Worm (Caenorhabditis elegans) whole organism, L2 larva: ENCODE measurements around the gene B0403.6.
A peak's percentile ranks its signal among the peaks of the same experiment; 100 is the strongest.

Experiments used
- C34F6.9 ChIP-seq: fragments of 150-350 bp; optimal IDR thresholded peaks from 2 replicates; lab custom pipeline; 2014; ENCODE audit warnings: missing biosample characterization, missing genetic modification characterization
- Y55F3AM.14 ChIP-seq: fragments of 200-800 bp; sonication (Bioruptor generic); optimal IDR thresholded peaks from 2 replicates; lab custom pipeline; 2018; ENCODE audit warnings: mild to moderate bottlenecking, missing genetic modification characterization, missing compliant biosample characterization
- ama-1 ChIP-seq: fragments of 150-350 bp; optimal IDR thresholded peaks from 2 replicates; lab custom pipeline; 2018; ENCODE audit warnings: inconsistent platforms
- blmp-1 ChIP-seq: sonication (generic microtip); optimal IDR thresholded peaks from 2 replicates; lab custom pipeline; 2017; ENCODE audit warnings: missing genetic modification characterization, mild to moderate bottlenecking, missing compliant biosample characterization, antibody characterized with exemption, moderate library complexity; ENCODE audit not compliant: insufficient read depth
- ceh-16 ChIP-seq: fragments of 150-350 bp; optimal IDR thresholded peaks from 2 replicates; lab custom pipeline; 2014; ENCODE audit warnings: missing biosample characterization, missing genetic modification characterization
- ceh-82 ChIP-seq: fragments of 150-350 bp; optimal IDR thresholded peaks from 2 replicates; lab custom pipeline; 2014; ENCODE audit warnings: missing biosample characterization, missing genetic modification characterization
- crh-2 ChIP-seq: sonication (generic microtip); optimal IDR thresholded peaks from 2 replicates; lab custom pipeline; 2017; ENCODE audit warnings: missing biosample characterization, missing genetic modification characterization
- dmd-4 ChIP-seq: sonication (generic microtip); optimal IDR thresholded peaks from 2 replicates; lab custom pipeline; 2017; ENCODE audit warnings: missing biosample characterization, missing genetic modification characterization
- egl-27 ChIP-seq: sonication (generic microtip); optimal IDR thresholded peaks from 3 replicates; lab custom pipeline; 2017; ENCODE audit warnings: missing biosample characterization, missing genetic modification reagents, missing genetic modification characterization
- elt-1 ChIP-seq: fragments of 150-350 bp; optimal IDR thresholded peaks from 2 replicates; lab custom pipeline; 2014; ENCODE audit warnings: missing biosample characterization, missing genetic modification characterization
- elt-3 ChIP-seq: sonication (generic microtip); optimal IDR thresholded peaks from 2 replicates; lab custom pipeline; 2017; ENCODE audit warnings: missing biosample characterization, missing genetic modification characterization
- fos-1 ChIP-seq: fragments of 150-350 bp; optimal IDR thresholded peaks from 2 replicates; lab custom pipeline; 2014; ENCODE audit warnings: missing biosample characterization, missing genetic modification characterization
- gmeb-1 ChIP-seq: fragments of 150-350 bp; optimal IDR thresholded peaks from 2 replicates; lab custom pipeline; 2014; ENCODE audit warnings: missing biosample characterization, missing genetic modification characterization
- lin-39 ChIP-seq: fragments of 150-350 bp; optimal IDR thresholded peaks from 2 replicates; lab custom pipeline; 2014; ENCODE audit warnings: missing biosample characterization, missing genetic modification reagents, missing genetic modification characterization
- lsy-2 ChIP-seq, 2 experiments: fragments of 150-350 bp in 1 of 2; sonication (generic microtip) in 1 of 2; optimal IDR thresholded peaks; 2 replicates each; lab custom pipeline; 2014 to 2017; ENCODE audit warnings: missing biosample characterization in 2 of 2, missing genetic modification characterization in 2 of 2
- mab-5 ChIP-seq: fragments of 150-350 bp; optimal IDR thresholded peaks from 2 replicates; lab custom pipeline; 2014; ENCODE audit warnings: missing biosample characterization, missing genetic modification characterization
- mbf-1 ChIP-seq: sonication (generic microtip); optimal IDR thresholded peaks from 2 replicates; lab custom pipeline; 2017; ENCODE audit warnings: missing biosample characterization, missing genetic modification characterization
- mdl-1 ChIP-seq, 2 experiments: fragments of 150-350 bp in 1 of 2; sonication (generic microtip) in 1 of 2; optimal IDR thresholded peaks; 2 replicates each; lab custom pipeline; 2017; ENCODE audit warnings: missing biosample characterization in 2 of 2, missing genetic modification characterization in 2 of 2
- nhr-10 ChIP-seq: sonication (generic microtip); optimal IDR thresholded peaks from 2 replicates; lab custom pipeline; 2017; ENCODE audit warnings: missing biosample characterization, missing genetic modification characterization
- nhr-11 ChIP-seq: fragments of 150-350 bp; optimal IDR thresholded peaks from 2 replicates; lab custom pipeline; 2014; ENCODE audit warnings: missing biosample characterization, missing genetic modification characterization
- nhr-12 ChIP-seq: fragments of 150-350 bp; optimal IDR thresholded peaks from 2 replicates; lab custom pipeline; 2014; ENCODE audit warnings: missing biosample characterization, missing genetic modification characterization
- nhr-129 ChIP-seq: fragments of 150-350 bp; optimal IDR thresholded peaks from 2 replicates; lab custom pipeline; 2014; ENCODE audit warnings: missing biosample characterization, missing genetic modification characterization
- nhr-21 ChIP-seq: fragments of 150-350 bp; optimal IDR thresholded peaks from 2 replicates; lab custom pipeline; 2014; ENCODE audit warnings: missing biosample characterization, missing genetic modification characterization
- nhr-23 ChIP-seq: fragments of 150-350 bp; optimal IDR thresholded peaks from 2 replicates; lab custom pipeline; 2014; ENCODE audit warnings: missing biosample characterization, missing genetic modification reagents, missing genetic modification characterization
- nhr-237 ChIP-seq: fragments of 150-350 bp; optimal IDR thresholded peaks from 2 replicates; lab custom pipeline; 2014; ENCODE audit warnings: missing biosample characterization, missing genetic modification characterization
- nhr-25 ChIP-seq: fragments of 150-350 bp; sonication (generic microtip); optimal IDR thresholded peaks from 3 replicates; lab custom pipeline; 2014; ENCODE audit warnings: missing biosample characterization, missing genetic modification characterization
- peb-1 ChIP-seq: fragments of 150-350 bp; optimal IDR thresholded peaks from 2 replicates; lab custom pipeline; 2014; ENCODE audit warnings: missing biosample characterization, missing genetic modification characterization
- skn-1 ChIP-seq: sonication (generic microtip); optimal IDR thresholded peaks from 2 replicates; lab custom pipeline; 2017; ENCODE audit warnings: missing biosample characterization, missing genetic modification characterization
- sma-9 ChIP-seq, 2 experiments: fragments of 150-350 bp in 1 of 2; sonication (generic microtip) in 1 of 2; optimal IDR thresholded peaks; 2 replicates each; lab custom pipeline; 2014 to 2016; ENCODE audit warnings: missing genetic modification characterization in 2 of 2, mild to moderate bottlenecking in 1 of 2, missing biosample characterization in 1 of 2, missing compliant biosample characterization in 1 of 2, missing genetic modification reagents in 1 of 2, moderate library complexity in 1 of 2
- snpc-4 ChIP-seq: fragments of 150-350 bp; optimal IDR thresholded peaks from 2 replicates; lab custom pipeline; 2014; ENCODE audit warnings: missing biosample characterization, missing genetic modification characterization
- unc-55 ChIP-seq: fragments of 150-350 bp; sonication (generic microtip); optimal IDR thresholded peaks from 3 replicates; lab custom pipeline; 2014; ENCODE audit warnings: missing biosample characterization, missing genetic modification reagents, missing genetic modification characterization
- unc-62 ChIP-seq: fragments of 150-350 bp; optimal IDR thresholded peaks from 2 replicates; lab custom pipeline; 2014; ENCODE audit warnings: missing biosample characterization, missing genetic modification reagents, missing genetic modification characterization
- ztf-1 ChIP-seq: fragments of 200-800 bp; sonication (Bioruptor generic); conservative IDR thresholded peaks from 2 replicates; pipeline ENCODE4 v1.3.6; 2022; ENCODE audit warnings: missing genetic modification characterization, missing compliant biosample characterization
- ztf-11 ChIP-seq: sonication (generic microtip); optimal IDR thresholded peaks from 2 replicates; lab custom pipeline; 2017; ENCODE audit warnings: missing biosample characterization, missing genetic modification characterization

B0403.6 gene

ce11 chrX:7075250-7075649 is at the start of gene B0403.6:
Gene B0403.6 (minus strand): TSS chrX:7075350.
- TF ChIP-seq nhr-12 (tag; lab: Kevin White, UChicago), result no peak
- TF ChIP-seq sma-9 (GFP tag; optimal IDR thresholded peaks at IDR 0.05; lab: Kevin White, UChicago), result no peak
- TF ChIP-seq sma-9 (tag; optimal IDR thresholded peaks at IDR 0.05; lab: Kevin White, UChicago), result no peak
- TF ChIP-seq elt-1 (tag; lab: Kevin White, UChicago), result no peak
- TF ChIP-seq ztf-11 (tag; lab: Kevin White, UChicago), result no peak
- no peak for TF ChIP-seq gmeb-1 (tag; lab: Kevin White, UChicago)
- TF ChIP-seq mdl-1 (tag; optimal IDR thresholded peaks at IDR 0.05; lab: Kevin White, UChicago), result no peak
- no peak for TF ChIP-seq elt-3 (tag; lab: Kevin White, UChicago)
- TF ChIP-seq ztf-1, result no peak
- TF ChIP-seq, all 48 proteins: peak for 0

- TF ChIP-seq mab-5, result no peak
- no peak for TF ChIP-seq C34F6.9 (tag; lab: Kevin White, UChicago)
- peak; percentile 9 for TF ChIP-seq crh-2 (tag; lab: Kevin White, UChicago)
- TF ChIP-seq skn-1, result peak; percentile 3
- TF ChIP-seq fos-1 (tag; lab: Kevin White, UChicago), result peak; percentile 67
- TF ChIP-seq, all 48 proteins: peak for 3
Measured at ce11 chrX:7124044-7124443, 48.9 kb upstream of the B0403.6 start.

- TF ChIP-seq nhr-25 (tag; lab: Kevin White, UChicago), result no peak
- TF ChIP-seq dmd-4, result no peak
- no peak for TF ChIP-seq ama-1 (lab: Kevin White, UChicago)
- TF ChIP-seq mbf-1, result no peak
- no peak for TF ChIP-seq fos-1 (tag; lab: Kevin White, UChicago)
- TF ChIP-seq unc-62 (GFP tag; lab: Kevin White, UChicago), result no peak
- no peak for TF ChIP-seq unc-55 (GFP tag; lab: Kevin White, UChicago)
- no peak for TF ChIP-seq nhr-129
- no peak for TF ChIP-seq mab-5
- TF ChIP-seq ztf-11 (tag; lab: Kevin White, UChicago), result no peak
- TF ChIP-seq nhr-11 (tag; lab: Kevin White, UChicago), result no peak
- TF ChIP-seq elt-3 (tag; lab: Kevin White, UChicago), result no peak
- no peak for TF ChIP-seq blmp-1 (tag; lab: Kevin White, UChicago)
- TF ChIP-seq elt-1 (tag; lab: Kevin White, UChicago), result no peak
- no peak for TF ChIP-seq nhr-10 (tag; lab: Kevin White, UChicago)
- TF ChIP-seq peb-1 (tag; lab: Kevin White, UChicago), result no peak
- no peak for TF ChIP-seq ceh-82 (tag; lab: Kevin White, UChicago)
Measured at ce11 chrX:7122655-7123054, 47.5 kb upstream of the B0403.6 start.

ce11 chrX:7116896-7117295 is 41.7 kb upstream of the B0403.6 start, which contains the start of gene hen-1:
Gene hen-1 (minus strand): TSS chrX:7116996.
- TF ChIP-seq nhr-237 (tag; lab: Kevin White, UChicago) (no peak), nhr-21 (tag; lab: Kevin White, UChicago) (no peak), dmd-4 (no peak), unc-55 (GFP tag; lab: Kevin White, UChicago) (no peak), lin-39 (tag; lab: Kevin White, UChicago) (no peak)
- TF ChIP-seq, all 48 proteins: peak for 0

ce11 chrX:7112589-7112988 is 37.4 kb upstream of the B0403.6 start, which contains the start of gene C36B7.1:
Gene C36B7.1 (plus strand): TSS chrX:7112889.
- TF ChIP-seq mdl-1 (tag; optimal IDR thresholded peaks at IDR 0.05; lab: Kevin White, UChicago), result no peak
- no peak for TF ChIP-seq nhr-11 (tag; lab: Kevin White, UChicago)
- no peak for TF ChIP-seq ceh-16 (tag; lab: Kevin White, UChicago)
- no peak for TF ChIP-seq elt-3 (tag; lab: Kevin White, UChicago)
- TF ChIP-seq nhr-12 (tag; lab: Kevin White, UChicago), result no peak
- TF ChIP-seq unc-55 (GFP tag; lab: Kevin White, UChicago), result no peak
- no peak for TF ChIP-seq peb-1 (tag; lab: Kevin White, UChicago)
- no peak for TF ChIP-seq snpc-4 (tag; lab: Kevin White, UChicago)
- no peak for TF ChIP-seq dmd-4
- no peak for TF ChIP-seq Y55F3AM.14 (GFP tag; lab: Kevin White, UChicago)
- no peak for TF ChIP-seq nhr-23 (tag; lab: Kevin White, UChicago)
- no peak for TF ChIP-seq lsy-2 (tag; optimal IDR thresholded peaks at IDR 0.05; lab: Kevin White, UChicago)
- TF ChIP-seq mbf-1, result no peak
- no peak for TF ChIP-seq unc-62 (GFP tag; lab: Kevin White, UChicago)
- TF ChIP-seq skn-1, result no peak
- TF ChIP-seq ama-1 (lab: Kevin White, UChicago), result no peak
- TF ChIP-seq nhr-129, result no peak
- TF ChIP-seq fos-1 (tag; lab: Kevin White, UChicago), result no peak
- no peak for TF ChIP-seq lin-39 (tag; lab: Kevin White, UChicago)
- no peak for TF ChIP-seq egl-27 (tag; lab: Kevin White, UChicago)
- TF ChIP-seq, all 48 proteins: peak for 0
